Fruit fly (Drosophila melanogaster): ENCODE data around the gene ATPsynCF6.
A peak's percentile ranks its signal among the peaks of the same experiment; 100 is the strongest.

The ATPsynCF6 gene

dm6 chr3R:23331865-23332367, 23.9 kb downstream of the ATPsynCF6 start:
- TF ChIP-seq rgr (GFP tag; optimal IDR thresholded peaks at IDR 0.05): peak; percentile 23
- peak; percentile 2 for TF ChIP-seq br (GFP tag; optimal IDR thresholded peaks at IDR 0.05)
- no peak for TF ChIP-seq foxo (GFP tag; optimal IDR thresholded peaks at IDR 0.05)
- TF ChIP-seq ey (GFP tag; optimal IDR thresholded peaks at IDR 0.05): peak; percentile 35
- peak; percentile 34 for TF ChIP-seq h (GFP tag; optimal IDR thresholded peaks at IDR 0.05)
- TF ChIP-seq HLH106 (tag; optimal IDR thresholded peaks at IDR 0.05): no peak
- no peak for TF ChIP-seq sv (GFP tag; optimal IDR thresholded peaks at IDR 0.05)

dm6 chr3R:23331280-23331679, 24.6 kb downstream of the ATPsynCF6 start:
- TF ChIP-seq Mio (GFP tag; optimal IDR thresholded peaks at IDR 0.05) (no peak), OdsH (GFP tag; optimal IDR thresholded peaks at IDR 0.05) (no peak), N (GFP tag; optimal IDR thresholded peaks at IDR 0.05) (peak; percentile 29), Myc (optimal IDR thresholded peaks at IDR 0.05) (peak; percentile 85), HLH106 (tag; optimal IDR thresholded peaks at IDR 0.05) (peak; percentile 9), br (GFP tag; optimal IDR thresholded peaks at IDR 0.05) (no peak), Vsx2 (GFP tag; optimal IDR thresholded peaks at IDR 0.05; ENCODE audit: partially characterized antibody) (peak; percentile 79)

dm6 chr3R:23327707-23328106, 28.2 kb downstream of the ATPsynCF6 start:
- no peak for TF ChIP-seq ey (GFP tag; optimal IDR thresholded peaks at IDR 0.05)
- TF ChIP-seq Dfd (GFP tag; optimal IDR thresholded peaks at IDR 0.05): peak; percentile 84
- no peak for TF ChIP-seq sv (GFP tag; optimal IDR thresholded peaks at IDR 0.05)

- peak; percentile 23 for TF ChIP-seq HLH106 (tag; optimal IDR thresholded peaks at IDR 0.05)
- no peak for TF ChIP-seq CrebA (GFP tag; optimal IDR thresholded peaks at IDR 0.05; ENCODE audit: borderline replicate concordance)
- peak; percentile 32 for TF ChIP-seq br (GFP tag; optimal IDR thresholded peaks at IDR 0.05)
- TF ChIP-seq Sp1 (GFP tag; optimal IDR thresholded peaks at IDR 0.05): peak; percentile 19
- peak; percentile 36 for TF ChIP-seq Hnf4 (GFP tag; optimal IDR thresholded peaks at IDR 0.05)
- TF ChIP-seq foxo (GFP tag; optimal IDR thresholded peaks at IDR 0.05): peak in 1 of 2 experiments; percentile 63
- no peak for TF ChIP-seq Vsx2 (GFP tag; optimal IDR thresholded peaks at IDR 0.05; ENCODE audit: partially characterized antibody)
- TF ChIP-seq h (GFP tag; optimal IDR thresholded peaks at IDR 0.05): peak; percentile 65
- TF ChIP-seq ey (GFP tag; optimal IDR thresholded peaks at IDR 0.05): peak; percentile 52
- peak; percentile 60 for TF ChIP-seq rgr (GFP tag; optimal IDR thresholded peaks at IDR 0.05)
- peak; percentile 42 for TF ChIP-seq OdsH (GFP tag; optimal IDR thresholded peaks at IDR 0.05)
- peak; percentile 87 for TF ChIP-seq sv (GFP tag; optimal IDR thresholded peaks at IDR 0.05)
- TF ChIP-seq woc (GFP tag; optimal IDR thresholded peaks at IDR 0.05): peak; percentile 43
- TF ChIP-seq dl (GFP tag; optimal IDR thresholded peaks at IDR 0.05; ENCODE audit: insufficient read depth in 1 of 2, partially characterized antibody in 2 of 2): no peak
- TF ChIP-seq lola (GFP tag; optimal IDR thresholded peaks at IDR 0.05): no peak
- TF ChIP-seq psq (GFP tag; optimal IDR thresholded peaks at IDR 0.05): peak; percentile 33
- peak; percentile 21 for TF ChIP-seq dmrt93B (GFP tag; optimal IDR thresholded peaks at IDR 0.05)
- peak; percentile 70 for TF ChIP-seq fru (GFP tag; optimal IDR thresholded peaks at IDR 0.05)
Observed at dm6 chr3R:23326292-23326691, 29.6 kb downstream of the ATPsynCF6 start.

- TF ChIP-seq CG32264 (GFP tag; optimal IDR thresholded peaks at IDR 0.05) (no peak), sv (GFP tag; optimal IDR thresholded peaks at IDR 0.05) (no peak), Dfd (GFP tag; optimal IDR thresholded peaks at IDR 0.05) (no peak), OdsH (GFP tag; optimal IDR thresholded peaks at IDR 0.05) (no peak), dl (GFP tag; optimal IDR thresholded peaks at IDR 0.05; ENCODE audit: insufficient read depth in 1 of 2, partially characterized antibody in 2 of 2) (no peak), tai (GFP tag; optimal IDR thresholded peaks at IDR 0.05) (no peak), dsf (GFP tag; optimal IDR thresholded peaks at IDR 0.05; ENCODE audit: borderline replicate concordance) (no peak), usp (GFP tag; optimal IDR thresholded peaks at IDR 0.05) (no peak), CrebA (GFP tag; optimal IDR thresholded peaks at IDR 0.05; ENCODE audit: borderline replicate concordance) (no peak), Jra (GFP tag; optimal IDR thresholded peaks at IDR 0.05) (no peak), brk (GFP tag; optimal IDR thresholded peaks at IDR 0.05) (no peak), N (GFP tag; optimal IDR thresholded peaks at IDR 0.05) (no peak), jim (GFP tag; optimal IDR thresholded peaks at IDR 0.05) (no peak), lola (GFP tag; optimal IDR thresholded peaks at IDR 0.05) (no peak), Hr83 (GFP tag; optimal IDR thresholded peaks at IDR 0.05; ENCODE audit: poor library complexity, severe bottlenecking) (no peak), pan (optimal IDR thresholded peaks at IDR 0.05) (no peak), Hnf4 (GFP tag; optimal IDR thresholded peaks at IDR 0.05) (no peak), fru (GFP tag; optimal IDR thresholded peaks at IDR 0.05) (no peak), psq (GFP tag; optimal IDR thresholded peaks at IDR 0.05) (no peak)
Observed at dm6 chr3R:23325710-23326109, 30.2 kb downstream of the ATPsynCF6 start.
